Worm (Caenorhabditis elegans) whole organism, L1 larva: ENCODE measurements around the gene F45D3.2.

Experiments
- elt-3 ChIP-seq, 6 experiments: fragments of 150-350 bp in 1 of 6; sonication (generic microtip); optimal IDR thresholded peaks; 2 replicates each; lab custom pipeline; 2017 to 2018; ENCODE audit warnings: missing biosample characterization in 6 of 6, missing genetic modification characterization in 6 of 6, inconsistent platforms in 1 of 6
- fkh-10 ChIP-seq: sonication (generic microtip); optimal IDR thresholded peaks from 2 replicates; lab custom pipeline; 2017; ENCODE audit warnings: missing biosample characterization, missing genetic modification reagents, missing genetic modification characterization
- isw-1 ChIP-seq: fragments of 200-800 bp; sonication (Bioruptor generic); IDR thresholded peaks from 2 replicates; pipeline ENCODE4 v1.3.6; 2022; ENCODE audit warnings: missing genetic modification characterization, missing compliant biosample characterization
- lin-13 ChIP-seq: fragments of 150-350 bp; optimal IDR thresholded peaks from 2 replicates; lab custom pipeline; 2014; ENCODE audit warnings: missing biosample characterization, missing genetic modification reagents, missing genetic modification characterization
- lin-35 ChIP-seq, 2 experiments: fragments of 150-350 bp; optimal IDR thresholded peaks; 2 replicates each; lab custom pipeline; 2014; ENCODE audit warnings: missing biosample characterization in 2 of 2, missing genetic modification characterization in 2 of 2, missing genetic modification reagents in 2 of 2
- lsy-2 ChIP-seq, 2 experiments: fragments of 150-350 bp; optimal IDR thresholded peaks; 2 replicates each; lab custom pipeline; 2014; ENCODE audit warnings: missing biosample characterization in 2 of 2, missing genetic modification characterization in 2 of 2
- mdl-1 ChIP-seq, 2 experiments: fragments of 150-350 bp; optimal IDR thresholded peaks; 2 replicates each; lab custom pipeline; 2014 to 2017; ENCODE audit warnings: missing biosample characterization in 2 of 2, missing genetic modification characterization in 2 of 2, inconsistent platforms in 1 of 2
- ztf-11 ChIP-seq, 2 experiments: sonication (generic microtip); optimal IDR thresholded peaks; 2 replicates each; lab custom pipeline; 2016 to 2017; ENCODE audit warnings: missing genetic modification characterization in 2 of 2, missing biosample characterization in 1 of 2, missing compliant biosample characterization in 1 of 2
- ztf-4 ChIP-seq: fragments of 150-350 bp; optimal IDR thresholded peaks from 2 replicates; lab custom pipeline; 2014; ENCODE audit warnings: missing biosample characterization, missing genetic modification characterization

- TF ChIP-seq lsy-2 (tag; optimal IDR thresholded peaks at IDR 0.05; lab: Kevin White, UChicago) (peak; percentile 25 to 39), isw-1 (no peak), elt-3 (tag; optimal IDR thresholded peaks at IDR 0.05; lab: Kevin White, UChicago) (no peak), mdl-1 (tag; optimal IDR thresholded peaks at IDR 0.05; lab: Kevin White, UChicago) (no peak), ztf-4 (tag; lab: Kevin White, UChicago) (no peak), lin-35 (GFP tag; optimal IDR thresholded peaks at IDR 0.05; lab: Kevin White, UChicago) (no peak), fkh-10 (no peak), ztf-11 (tag; optimal IDR thresholded peaks at IDR 0.05; lab: Kevin White, UChicago) (no peak), lin-13 (no peak)
Measured at ce11 chrV:12517757-12518156, 23.1 kb upstream of the F45D3.2 start.
